Fruit fly (Drosophila melanogaster) whole organism, embryonic: ENCODE data around the gene CG9747.

Experiments used
- Atf3 ChIP-seq: fragments of 200-800 bp; sonication (Bioruptor generic); optimal IDR thresholded peaks from 3 replicates; lab custom pipeline; 2016; ENCODE audit warnings: missing biosample characterization, missing genetic modification characterization
- CG11723 ChIP-seq: fragments of 200-800 bp; sonication (Bioruptor generic); optimal IDR thresholded peaks from 2 replicates; lab custom pipeline; 2017; ENCODE audit warnings: missing biosample characterization, mild to moderate bottlenecking, missing genetic modification characterization
- CG1233 ChIP-seq: fragments of 200-800 bp; sonication (Bioruptor generic); optimal IDR thresholded peaks from 4 replicates; lab custom pipeline; 2018; ENCODE audit warnings: missing biosample characterization, mild to moderate bottlenecking, missing genetic modification characterization
- CG12769 ChIP-seq: fragments of 200-800 bp; sonication (Bioruptor generic); optimal IDR thresholded peaks from 2 replicates; lab custom pipeline; 2019; ENCODE audit warnings: missing biosample characterization, mild to moderate bottlenecking, missing genetic modification characterization, moderate library complexity
- CG12942 ChIP-seq: fragments of 200-800 bp; sonication (Bioruptor generic); optimal IDR thresholded peaks from 3 replicates; lab custom pipeline; 2016; ENCODE audit warnings: missing biosample characterization, missing genetic modification characterization
- CG14441 ChIP-seq: fragments of 200-800 bp; sonication (Bioruptor generic); IDR thresholded peaks from 2 replicates; pipeline ENCODE4 v1.3.6; 2022; ENCODE audit warnings: missing biosample characterization, missing genetic modification characterization
- CG15073 ChIP-seq: fragments of 200-800 bp; sonication (Bioruptor generic); optimal IDR thresholded peaks from 2 replicates; lab custom pipeline; 2016; ENCODE audit warnings: missing biosample characterization, missing genetic modification characterization
- CG15269 ChIP-seq: fragments of 200-800 bp; sonication (Bioruptor generic); optimal IDR thresholded peaks from 2 replicates; lab custom pipeline; 2018; ENCODE audit warnings: missing biosample characterization, mild to moderate bottlenecking, missing genetic modification characterization, moderate library complexity
- CG1529 ChIP-seq: fragments of 200-800 bp; sonication (Bioruptor generic); optimal IDR thresholded peaks from 3 replicates; lab custom pipeline; 2018; ENCODE audit warnings: missing biosample characterization, missing genetic modification characterization
- CG15514 ChIP-seq: fragments of 200-800 bp; sonication (Bioruptor generic); optimal IDR thresholded peaks from 3 replicates; lab custom pipeline; 2017; ENCODE audit warnings: missing biosample characterization, missing genetic modification characterization, mild to moderate bottlenecking, moderate library complexity, missing genetic modification reagents
- CG16813 ChIP-seq: fragments of 200-800 bp; sonication (Bioruptor generic); IDR thresholded peaks from 3 replicates; pipeline ENCODE4 v1.3.6; 2022; ENCODE audit warnings: missing biosample characterization, missing genetic modification characterization; ENCODE audit not compliant: partially characterized antibody
- CG17568 ChIP-seq: fragments of 200-800 bp; sonication (Bioruptor generic); optimal IDR thresholded peaks from 2 replicates; lab custom pipeline; 2018; ENCODE audit warnings: missing biosample characterization, mild to moderate bottlenecking, missing genetic modification characterization, moderate library complexity
- CG18262 ChIP-seq: fragments of 200-800 bp; optimal IDR thresholded peaks from 3 replicates; lab custom pipeline; 2019; ENCODE audit warnings: missing biosample characterization, mild to moderate bottlenecking, missing genetic modification characterization, moderate library complexity
- CG18599 ChIP-seq: fragments of 200-800 bp; sonication (Bioruptor generic); optimal IDR thresholded peaks from 3 replicates; lab custom pipeline; 2017; ENCODE audit warnings: missing biosample characterization, missing genetic modification characterization, mild to moderate bottlenecking, moderate library complexity, missing genetic modification reagents
- CG2199 ChIP-seq: fragments of 200-800 bp; sonication (Bioruptor generic); IDR thresholded peaks from 3 replicates; pipeline ENCODE4 v1.3.6; 2022; ENCODE audit warnings: missing biosample characterization, missing genetic modification characterization
- CG2712 ChIP-seq: fragments of 200-800 bp; optimal IDR thresholded peaks from 3 replicates; lab custom pipeline; 2019; ENCODE audit warnings: missing biosample characterization, mild to moderate bottlenecking, missing genetic modification characterization, moderate library complexity
- CG30431 ChIP-seq: fragments of 200-800 bp; sonication (Bioruptor generic); optimal IDR thresholded peaks from 2 replicates; lab custom pipeline; 2017; ENCODE audit warnings: missing biosample characterization, missing genetic modification characterization
- CG31224 ChIP-seq: fragments of 200-800 bp; sonication (Bioruptor generic); IDR thresholded peaks from 2 replicates; pipeline ENCODE4 v1.3.6; 2022; ENCODE audit warnings: missing biosample characterization, missing genetic modification characterization
- CG32772 ChIP-seq: fragments of 200-800 bp; sonication (Bioruptor generic); IDR thresholded peaks from 2 replicates; pipeline ENCODE4 v1.3.6; 2022; ENCODE audit warnings: missing biosample characterization, missing genetic modification characterization
- CG3281 ChIP-seq: fragments of 200-800 bp; sonication (Bioruptor generic); optimal IDR thresholded peaks from 3 replicates; lab custom pipeline; 2017; ENCODE audit warnings: missing biosample characterization, mild to moderate bottlenecking, missing genetic modification characterization
- CG5245 ChIP-seq: fragments of 200-800 bp; sonication (Bioruptor generic); optimal IDR thresholded peaks from 3 replicates; lab custom pipeline; 2016; ENCODE audit warnings: missing biosample characterization, missing genetic modification characterization
- CG7786 ChIP-seq: fragments of 200-800 bp; sonication (Bioruptor generic); optimal IDR thresholded peaks from 2 replicates; lab custom pipeline; 2016; ENCODE audit warnings: missing biosample characterization, missing genetic modification characterization
- CG7928 ChIP-seq: fragments of 200-800 bp; sonication (Bioruptor generic); optimal IDR thresholded peaks from 2 replicates; lab custom pipeline; 2017; ENCODE audit warnings: missing biosample characterization, mild to moderate bottlenecking, missing genetic modification characterization
- CG8290 ChIP-seq, 3 experiments: fragments of 200-800 bp; sonication (Bioruptor generic); optimal IDR thresholded peaks; 2 replicates each; lab custom pipeline; 2016 to 2019; ENCODE audit warnings: missing biosample characterization in 3 of 3, missing genetic modification characterization in 3 of 3, mild to moderate bottlenecking in 2 of 3, moderate library complexity in 1 of 3
- CG8765 ChIP-seq: fragments of 200-800 bp; sonication (Bioruptor generic); IDR thresholded peaks from 2 replicates; pipeline ENCODE4 v1.3.6; 2022; ENCODE audit warnings: missing biosample characterization, missing genetic modification characterization
- CTCF ChIP-seq: fragments of 200-800 bp; sonication (Bioruptor generic); optimal IDR thresholded peaks from 2 replicates; lab custom pipeline; 2017; ENCODE audit warnings: missing biosample characterization, mild to moderate bottlenecking, missing genetic modification characterization, moderate library complexity
- Doc2 ChIP-seq: fragments of 200-800 bp; sonication (Bioruptor generic); IDR thresholded peaks from 2 replicates; pipeline ENCODE4 v1.3.6; 2022; ENCODE audit warnings: missing biosample characterization, missing genetic modification characterization
- E2f1 ChIP-seq: fragments of 200-800 bp; sonication (Bioruptor generic); IDR thresholded peaks from 2 replicates; pipeline ENCODE4 v1.3.6; 2022; ENCODE audit warnings: missing biosample characterization, missing genetic modification characterization
- H2.0 ChIP-seq: fragments of 200-800 bp; sonication (Bioruptor generic); IDR thresholded peaks from 2 replicates; pipeline ENCODE4 v1.3.6; 2022; ENCODE audit warnings: missing biosample characterization, missing genetic modification characterization
- HHEX ChIP-seq: fragments of 200-800 bp; sonication (Bioruptor generic); optimal IDR thresholded peaks from 3 replicates; lab custom pipeline; 2017; ENCODE audit warnings: missing biosample characterization, mild to moderate bottlenecking, missing genetic modification characterization, missing genetic modification reagents
- Hr78 ChIP-seq, 2 experiments: fragments of 200-800 bp in 1 of 2; fragments of >200 bp in 1 of 2; sonication (Bioruptor generic) in 1 of 2; optimal IDR thresholded peaks; 2 replicates each; lab custom pipeline; 2017 to 2019; ENCODE audit warnings: missing biosample characterization in 2 of 2, missing genetic modification characterization in 2 of 2, mild to moderate bottlenecking in 1 of 2, moderate library complexity in 1 of 2
- MTF-1 ChIP-seq: fragments of 200-800 bp; sonication (Bioruptor generic); optimal IDR thresholded peaks from 2 replicates; lab custom pipeline; 2018; ENCODE audit warnings: missing biosample characterization, mild to moderate bottlenecking, missing genetic modification characterization, borderline replicate concordance
- Med ChIP-seq: fragments of 200-800 bp; sonication (Bioruptor generic); peaks from one replicate; lab custom pipeline; 2016; ENCODE audit warnings: missing biosample characterization, missing genetic modification characterization, mild to moderate bottlenecking, inconsistent platforms, moderate library complexity
- Mes4 ChIP-seq: fragments of 200-800 bp; sonication (Bioruptor generic); optimal IDR thresholded peaks from 2 replicates; lab custom pipeline; 2016; ENCODE audit warnings: missing biosample characterization, missing genetic modification characterization
- Oaz ChIP-seq: fragments of 200-800 bp; sonication (Bioruptor generic); IDR thresholded peaks from 2 replicates; pipeline ENCODE4 v1.3.6; 2022; ENCODE audit warnings: missing biosample characterization, missing genetic modification characterization
- Rfx ChIP-seq: fragments of 200-800 bp; sonication (Bioruptor generic); IDR thresholded peaks from 2 replicates; pipeline ENCODE4 v1.3.6; 2022; ENCODE audit warnings: missing biosample characterization, missing genetic modification characterization
- Sox102F ChIP-seq: fragments of 200-800 bp; sonication (Bioruptor generic); optimal IDR thresholded peaks from 2 replicates; lab custom pipeline; 2018; ENCODE audit warnings: missing biosample characterization, mild to moderate bottlenecking, missing genetic modification characterization, moderate library complexity
- Sry-δ ChIP-seq: fragments of 200-800 bp; sonication (Bioruptor generic); optimal IDR thresholded peaks from 2 replicates; lab custom pipeline; 2016; ENCODE audit warnings: missing biosample characterization, missing genetic modification characterization
- Ssrp ChIP-seq: fragments of 200-800 bp; sonication (Bioruptor generic); optimal IDR thresholded peaks from 2 replicates; lab custom pipeline; 2018; ENCODE audit warnings: missing biosample characterization, mild to moderate bottlenecking, missing genetic modification characterization, moderate library complexity
- Xbp1 ChIP-seq: fragments of 200-800 bp; sonication (Bioruptor generic); optimal IDR thresholded peaks from 3 replicates; lab custom pipeline; 2016; ENCODE audit warnings: missing biosample characterization, mild to moderate bottlenecking, missing genetic modification characterization
- ab ChIP-seq: fragments of 200-800 bp; sonication (Bioruptor generic); optimal IDR thresholded peaks from 2 replicates; lab custom pipeline; 2016; ENCODE audit warnings: missing biosample characterization, missing genetic modification characterization
- br ChIP-seq: fragments of >200 bp; optimal IDR thresholded peaks from 2 replicates; lab custom pipeline; 2017
- bsh ChIP-seq, 2 experiments: fragments of 200-800 bp; sonication (Bioruptor generic); optimal IDR thresholded peaks; 2 replicates each; lab custom pipeline; 2017 to 2018; ENCODE audit warnings: mild to moderate bottlenecking in 2 of 2, missing biosample characterization in 2 of 2, missing genetic modification characterization in 2 of 2, moderate library complexity in 1 of 2
- dati ChIP-seq: fragments of 200-800 bp; sonication (Bioruptor generic); IDR thresholded peaks from 2 replicates; pipeline ENCODE4 v1.3.6; 2022; ENCODE audit warnings: missing biosample characterization, missing genetic modification characterization
- emc ChIP-seq: fragments of 200-800 bp; sonication (Bioruptor generic); optimal IDR thresholded peaks from 2 replicates; lab custom pipeline; 2016; ENCODE audit warnings: missing biosample characterization, missing genetic modification characterization
- grau ChIP-seq: fragments of 200-800 bp; optimal IDR thresholded peaks from 3 replicates; lab custom pipeline; 2019; ENCODE audit warnings: missing biosample characterization, mild to moderate bottlenecking, missing genetic modification characterization, moderate library complexity
- gt ChIP-seq: fragments of 200-800 bp; sonication (Bioruptor generic); IDR thresholded peaks from 2 replicates; pipeline ENCODE4 v1.3.6; 2022; ENCODE audit warnings: missing biosample characterization, missing genetic modification characterization
- hkb ChIP-seq, 2 experiments: fragments of 200-800 bp in 1 of 2; fragments of >200 bp in 1 of 2; sonication (Bioruptor generic) in 1 of 2; IDR thresholded peaks in 1 of 2; optimal IDR thresholded peaks in 1 of 2; 2 replicates each; pipeline versions ENCODE4 v1.3.6 to Lab custom; 2017 to 2022; ENCODE audit warnings: missing biosample characterization in 1 of 2, missing genetic modification characterization in 1 of 2
- phol ChIP-seq: fragments of 200-800 bp; sonication (Bioruptor generic); optimal IDR thresholded peaks from 3 replicates; lab custom pipeline; 2018; ENCODE audit warnings: missing biosample characterization, mild to moderate bottlenecking, missing genetic modification characterization, moderate library complexity
- sens ChIP-seq: fragments of 200-800 bp; sonication (Bioruptor generic); peaks from one replicate; lab custom pipeline; 2016; ENCODE audit warnings: missing biosample characterization, missing genetic modification characterization
- slbo ChIP-seq: fragments of 200-800 bp; sonication (Bioruptor generic); IDR thresholded peaks from 2 replicates; pipeline ENCODE4 v1.3.6; 2022; ENCODE audit warnings: missing biosample characterization, missing genetic modification characterization
- wdn ChIP-seq: fragments of 200-800 bp; sonication (Bioruptor generic); IDR thresholded peaks from 2 replicates; pipeline ENCODE4 v1.3.6; 2022; ENCODE audit warnings: missing biosample characterization, missing genetic modification characterization

Gene CG9747

dm6 chr3R:30236994-30237393 lies 45.9 kb upstream of the CG9747 start:
- no peak for TF ChIP-seq CG8290 (GFP tag; optimal IDR thresholded peaks at IDR 0.05; lab: Kevin White, UChicago)
- peak in 1 of 2 experiments; percentile 23 for TF ChIP-seq CG8290 (tag; optimal IDR thresholded peaks at IDR 0.05; lab: Kevin White, UChicago)
- TF ChIP-seq CG7928 (GFP tag; lab: Kevin White, UChicago) = no peak
- TF ChIP-seq H2.0 = 0 out of 2 replicates have a peak, but pooled peaks have one; percentile 17
- TF ChIP-seq CG2199 (GFP tag; lab: Robert Waterston, UW) = peak; percentile 84; the same call in 2 of the 3 replicates
- TF ChIP-seq ab = no peak
- no peak for TF ChIP-seq CG15514 (GFP tag; lab: Kevin White, UChicago)
- no peak for TF ChIP-seq MTF-1 (GFP tag; lab: Kevin White, UChicago)
- no peak for TF ChIP-seq CG3281 (GFP tag; lab: Kevin White, UChicago)
- no peak for TF ChIP-seq phol (tag; lab: Kevin White, UChicago)
- no peak for TF ChIP-seq Doc2 (GFP tag; lab: Robert Waterston, UW)
- no peak for TF ChIP-seq CG1233 (GFP tag; lab: Kevin White, UChicago)
- no peak for TF ChIP-seq Ssrp (tag; lab: Kevin White, UChicago)
- TF ChIP-seq CG5245 (GFP tag; lab: Kevin White, UChicago) = no peak
- TF ChIP-seq Atf3 (GFP tag; lab: Kevin White, UChicago) = no peak
- TF ChIP-seq CG15073 = peak; percentile 98
- TF ChIP-seq Mes4 (GFP tag; lab: Kevin White, UChicago) = no peak
- no peak for TF ChIP-seq CG7786 (GFP tag; lab: Kevin White, UChicago)
- no peak for TF ChIP-seq CG15269 (tag; lab: Kevin White, UChicago)
- TF ChIP-seq dati = no peak
- no peak for TF ChIP-seq sens (GFP tag; lab: Kevin White, UChicago)
- no peak for TF ChIP-seq gt (GFP tag; lab: Robert Waterston, UW)
- peak; percentile 44; the same call in 1 of the 2 replicates for TF ChIP-seq Rfx (GFP tag; lab: Robert Waterston, UW)
- no peak for TF ChIP-seq CG11723 (GFP tag; lab: Kevin White, UChicago)
- TF ChIP-seq Med (GFP tag; lab: Kevin White, UChicago) = peak; percentile 39
- TF ChIP-seq CG8765 = no peak
- TF ChIP-seq Hr78 (GFP tag; optimal IDR thresholded peaks at IDR 0.05; lab: Kevin White, UChicago) = no peak
- TF ChIP-seq Xbp1 = peak; percentile 32
- TF ChIP-seq br (lab: Kevin White, UChicago) = no peak
- peak; percentile 28 for TF ChIP-seq CTCF (GFP tag; lab: Kevin White, UChicago)
- no peak for TF ChIP-seq Oaz (GFP tag; lab: Robert Waterston, UW)
- no peak for TF ChIP-seq CG1529 (GFP tag; lab: Kevin White, UChicago)
- TF ChIP-seq CG14441 (GFP tag; lab: Robert Waterston, UW) = no peak
- no peak for TF ChIP-seq wdn (GFP tag; lab: Robert Waterston, UW)
- no peak for TF ChIP-seq CG30431 (GFP tag; lab: Kevin White, UChicago)

dm6 chr3R:30235253-30235652 lies 44.2 kb upstream of the CG9747 start:
- TF ChIP-seq hkb (optimal IDR thresholded peaks at IDR 0.05; lab: Kevin White, UChicago) (no peak), hkb (GFP tag; IDR thresholded peaks at IDR 0.05; lab: Robert Waterston, UW) (peak; percentile 57), slbo (peak; percentile 41), bsh (GFP tag; optimal IDR thresholded peaks at IDR 0.05; lab: Kevin White, UChicago) (peak in 1 of 2 experiments; percentile 56), Sry-δ (GFP tag; lab: Kevin White, UChicago) (no peak), CG17568 (GFP tag; lab: Kevin White, UChicago) (no peak), CG31224 (GFP tag; lab: Robert Waterston, UW) (0 out of 2 replicates have a peak, but pooled peaks have one; percentile 13), Sox102F (GFP tag; lab: Kevin White, UChicago) (peak; percentile 45), CG16813 (GFP tag; lab: Robert Waterston, UW) (no peak), CG18599 (GFP tag; lab: Kevin White, UChicago) (peak; percentile 60), CG32772 (GFP tag; lab: Robert Waterston, UW) (0 out of 2 replicates have a peak, but pooled peaks have one; percentile 10), CG2712 (tag; lab: Kevin White, UChicago) (peak; percentile 40), grau (tag; lab: Kevin White, UChicago) (peak; percentile 27), HHEX (GFP tag; lab: Kevin White, UChicago) (peak; percentile 17), CG18262 (tag; lab: Kevin White, UChicago) (peak; percentile 44), E2f1 (GFP tag; lab: Robert Waterston, UW) (0 out of 2 replicates have a peak, but pooled peaks have one; percentile 30), CG12769 (tag; lab: Kevin White, UChicago) (peak; percentile 17), emc (GFP tag; lab: Kevin White, UChicago) (no peak), CG12942 (GFP tag; lab: Kevin White, UChicago) (no peak)
